Fruit fly (Drosophila melanogaster) whole organism, embryonic: Measurements from ENCODE around the gene CG10802.

Experiments
- Ada2b ChIP-seq: fragments of 200-800 bp; sonication (Bioruptor generic); IDR thresholded peaks from 2 replicates; pipeline ENCODE4 v1.3.6; 2022; ENCODE audit warnings: missing biosample characterization, missing genetic modification characterization
- CG1024 ChIP-seq: fragments of 200-800 bp; sonication (Bioruptor generic); IDR thresholded peaks from 2 replicates; pipeline ENCODE4 v1.3.6; 2022; ENCODE audit warnings: missing biosample characterization, missing genetic modification characterization
- CG10267 ChIP-seq: fragments of 200-800 bp; sonication (Bioruptor generic); optimal IDR thresholded peaks from 2 replicates; lab custom pipeline; 2018; ENCODE audit warnings: missing biosample characterization, mild to moderate bottlenecking, missing genetic modification characterization, moderate library complexity
- CG10366 ChIP-seq: fragments of 200-800 bp; sonication (Bioruptor generic); IDR thresholded peaks from 2 replicates; pipeline ENCODE4 v1.3.6; 2022; ENCODE audit warnings: missing biosample characterization, missing genetic modification characterization
- CG10979 ChIP-seq: fragments of 200-800 bp; sonication (Bioruptor generic); optimal IDR thresholded peaks from 2 replicates; lab custom pipeline; 2018; ENCODE audit warnings: missing biosample characterization, mild to moderate bottlenecking, missing genetic modification characterization, moderate library complexity
- CG11085 ChIP-seq: fragments of 200-800 bp; sonication (Bioruptor generic); IDR thresholded peaks from 2 replicates; pipeline ENCODE4 v1.3.6; 2022; ENCODE audit warnings: missing biosample characterization, missing genetic modification characterization
- CG11723 ChIP-seq: fragments of 200-800 bp; sonication (Bioruptor generic); optimal IDR thresholded peaks from 2 replicates; lab custom pipeline; 2017; ENCODE audit warnings: missing biosample characterization, mild to moderate bottlenecking, missing genetic modification characterization
- CG13123 ChIP-seq: fragments of 200-800 bp; sonication (Bioruptor generic); optimal IDR thresholded peaks from 2 replicates; lab custom pipeline; 2016; ENCODE audit warnings: missing biosample characterization, missing genetic modification characterization
- CG1602 ChIP-seq: fragments of 200-800 bp; sonication (Bioruptor generic); optimal IDR thresholded peaks from 3 replicates; lab custom pipeline; 2016; ENCODE audit warnings: missing biosample characterization, missing genetic modification characterization
- CG17568 ChIP-seq: fragments of 200-800 bp; sonication (Bioruptor generic); optimal IDR thresholded peaks from 2 replicates; lab custom pipeline; 2018; ENCODE audit warnings: missing biosample characterization, mild to moderate bottlenecking, missing genetic modification characterization, moderate library complexity
- CG1792 ChIP-seq: fragments of 200-800 bp; sonication (Bioruptor generic); optimal IDR thresholded peaks from 2 replicates; lab custom pipeline; 2016; ENCODE audit warnings: missing biosample characterization, missing genetic modification characterization
- CG18764 ChIP-seq: fragments of 200-800 bp; sonication (Bioruptor generic); optimal IDR thresholded peaks from 3 replicates; lab custom pipeline; 2016; ENCODE audit warnings: missing biosample characterization, missing genetic modification characterization
- CG30403 ChIP-seq: fragments of 200-800 bp; sonication (Bioruptor generic); optimal IDR thresholded peaks from 3 replicates; lab custom pipeline; 2016; ENCODE audit warnings: missing biosample characterization, missing genetic modification characterization
- CG34224 ChIP-seq: fragments of 200-800 bp; sonication (Bioruptor generic); IDR thresholded peaks from 3 replicates; pipeline ENCODE4 v1.3.6; 2022; ENCODE audit warnings: missing biosample characterization, missing genetic modification characterization; ENCODE audit not compliant: partially characterized antibody
- CG3995 ChIP-seq: fragments of 200-800 bp; sonication (Bioruptor generic); optimal IDR thresholded peaks from 3 replicates; lab custom pipeline; 2016; ENCODE audit warnings: missing biosample characterization, missing genetic modification characterization
- CG42726 ChIP-seq: fragments of 200-800 bp; sonication (Bioruptor generic); IDR thresholded peaks from 2 replicates; pipeline ENCODE4 v1.3.6; 2022; ENCODE audit warnings: missing biosample characterization, missing genetic modification characterization; ENCODE audit not compliant: partially characterized antibody
- CG4617 ChIP-seq: fragments of 200-800 bp; sonication (Bioruptor generic); optimal IDR thresholded peaks from 3 replicates; lab custom pipeline; 2016; ENCODE audit warnings: missing biosample characterization, missing genetic modification characterization, borderline replicate concordance
- CG6272 ChIP-seq: fragments of 200-800 bp; sonication (Bioruptor generic); IDR thresholded peaks from 2 replicates; pipeline ENCODE4 v1.3.6; 2022; ENCODE audit warnings: missing biosample characterization, missing genetic modification characterization
- CG7928 ChIP-seq: fragments of 200-800 bp; sonication (Bioruptor generic); optimal IDR thresholded peaks from 2 replicates; lab custom pipeline; 2017; ENCODE audit warnings: missing biosample characterization, mild to moderate bottlenecking, missing genetic modification characterization
- CG8765 ChIP-seq: fragments of 200-800 bp; sonication (Bioruptor generic); IDR thresholded peaks from 2 replicates; pipeline ENCODE4 v1.3.6; 2022; ENCODE audit warnings: missing biosample characterization, missing genetic modification characterization
- CG8924 ChIP-seq: fragments of 200-800 bp; optimal IDR thresholded peaks from 3 replicates; lab custom pipeline; 2019; ENCODE audit warnings: missing biosample characterization, mild to moderate bottlenecking, missing genetic modification characterization, moderate library complexity
- CTCF ChIP-seq: fragments of 200-800 bp; sonication (Bioruptor generic); optimal IDR thresholded peaks from 2 replicates; lab custom pipeline; 2017; ENCODE audit warnings: missing biosample characterization, mild to moderate bottlenecking, missing genetic modification characterization, moderate library complexity
- CoRest ChIP-seq: fragments of 200-800 bp; sonication (Bioruptor generic); optimal IDR thresholded peaks from 3 replicates; lab custom pipeline; 2018; ENCODE audit warnings: missing biosample characterization, mild to moderate bottlenecking, missing genetic modification characterization, moderate library complexity
- Dek ChIP-seq: fragments of 200-800 bp; sonication (Bioruptor generic); optimal IDR thresholded peaks from 3 replicates; lab custom pipeline; 2019; ENCODE audit warnings: missing biosample characterization, mild to moderate bottlenecking, missing genetic modification characterization, moderate library complexity
- ERR ChIP-seq: fragments of 200-800 bp; sonication (Bioruptor generic); optimal IDR thresholded peaks from 2 replicates; lab custom pipeline; 2016; ENCODE audit warnings: missing biosample characterization, missing genetic modification characterization
- HmgZ ChIP-seq: fragments of 200-800 bp; sonication (Bioruptor generic); optimal IDR thresholded peaks from 2 replicates; lab custom pipeline; 2018; ENCODE audit warnings: missing biosample characterization, mild to moderate bottlenecking, missing genetic modification characterization
- MESR4 ChIP-seq: fragments of 200-800 bp; sonication (Bioruptor generic); optimal IDR thresholded peaks from 2 replicates; lab custom pipeline; 2018; ENCODE audit warnings: missing biosample characterization, mild to moderate bottlenecking, missing genetic modification characterization, moderate library complexity
- Nf-YB ChIP-seq: fragments of 200-800 bp; sonication (Bioruptor generic); optimal IDR thresholded peaks from 3 replicates; lab custom pipeline; 2019; ENCODE audit warnings: missing biosample characterization, mild to moderate bottlenecking, missing genetic modification characterization, moderate library complexity
- Oli ChIP-seq: fragments of 200-800 bp; sonication (Bioruptor generic); optimal IDR thresholded peaks from 2 replicates; lab custom pipeline; 2018; ENCODE audit warnings: missing biosample characterization, mild to moderate bottlenecking, missing genetic modification characterization, moderate library complexity
- Ptx1 ChIP-seq: fragments of 200-800 bp; sonication (Bioruptor generic); IDR thresholded peaks from 2 replicates; pipeline ENCODE4 v1.3.6; 2022; ENCODE audit warnings: missing biosample characterization, missing genetic modification characterization
- Sry-β ChIP-seq: fragments of 200-800 bp; sonication (Bioruptor generic); optimal IDR thresholded peaks from 2 replicates; lab custom pipeline; 2018; ENCODE audit warnings: missing biosample characterization, mild to moderate bottlenecking, missing genetic modification characterization, moderate library complexity
- TFAM ChIP-seq: fragments of 200-800 bp; sonication (Bioruptor generic); optimal IDR thresholded peaks from 2 replicates; lab custom pipeline; 2017; ENCODE audit warnings: missing biosample characterization, missing genetic modification characterization, inconsistent platforms
- ara ChIP-seq: fragments of 200-800 bp; sonication (Bioruptor generic); IDR thresholded peaks from 2 replicates; pipeline ENCODE4 v1.3.6; 2022; ENCODE audit warnings: missing biosample characterization, missing genetic modification characterization
- dm ChIP-seq: fragments of 200-800 bp; sonication (Bioruptor generic); optimal IDR thresholded peaks from 3 replicates; lab custom pipeline; 2016; ENCODE audit warnings: missing biosample characterization, missing genetic modification characterization
- gsb-n ChIP-seq: fragments of 200-800 bp; sonication (Bioruptor generic); optimal IDR thresholded peaks from 3 replicates; lab custom pipeline; 2018; ENCODE audit warnings: missing biosample characterization, mild to moderate bottlenecking, missing genetic modification characterization
- ken ChIP-seq: fragments of 200-800 bp; sonication (Bioruptor generic); IDR thresholded peaks from 3 replicates; pipeline ENCODE4 v1.3.6; 2022; ENCODE audit warnings: missing biosample characterization, missing genetic modification characterization
- lmd ChIP-seq: fragments of 200-800 bp; sonication (Bioruptor generic); IDR thresholded peaks from 2 replicates; pipeline ENCODE4 v1.3.6; 2022; ENCODE audit warnings: missing biosample characterization, missing genetic modification characterization
- mam ChIP-seq: fragments of 200-800 bp; sonication (Bioruptor generic); optimal IDR thresholded peaks from 3 replicates; lab custom pipeline; 2016; ENCODE audit warnings: missing biosample characterization, missing genetic modification characterization
- mirr ChIP-seq: fragments of 200-800 bp; sonication (Bioruptor generic); optimal IDR thresholded peaks from 3 replicates; lab custom pipeline; 2018; ENCODE audit warnings: missing biosample characterization, mild to moderate bottlenecking, missing genetic modification characterization
- nom ChIP-seq: fragments of 200-800 bp; sonication (Bioruptor generic); optimal IDR thresholded peaks from 2 replicates; lab custom pipeline; 2017; ENCODE audit warnings: missing biosample characterization, missing genetic modification characterization, mild to moderate bottlenecking, moderate library complexity, missing genetic modification reagents
- peb ChIP-seq: fragments of 200-800 bp; sonication (Bioruptor generic); IDR thresholded peaks from 2 replicates; pipeline ENCODE4 v1.3.6; 2022; ENCODE audit warnings: missing biosample characterization, missing genetic modification characterization
- prd ChIP-seq, 3 experiments: fragments of >200 bp in 2 of 3; fragments of 200-800 bp in 1 of 3; sonication (Bioruptor generic) in 1 of 3; optimal IDR thresholded peaks in 2 of 3; IDR thresholded peaks in 1 of 3; 2 replicates in 2 of 3; 3 replicates in 1 of 3; pipeline versions ENCODE4 v1.3.6 to Lab custom; 2017 to 2022; ENCODE audit warnings: missing biosample characterization in 1 of 3, missing genetic modification characterization in 1 of 3
- psq ChIP-seq: fragments of 200-800 bp; sonication (Bioruptor generic); optimal IDR thresholded peaks from 2 replicates; lab custom pipeline; 2017; ENCODE audit warnings: missing biosample characterization, missing genetic modification characterization
- ro ChIP-seq: fragments of 200-800 bp; sonication (Bioruptor generic); IDR thresholded peaks from 2 replicates; pipeline ENCODE4 v1.3.6; 2022; ENCODE audit warnings: missing biosample characterization, missing genetic modification characterization
- sens-2 ChIP-seq: fragments of 200-800 bp; sonication (Bioruptor generic); IDR thresholded peaks from 2 replicates; pipeline ENCODE4 v1.3.6; 2022; ENCODE audit warnings: missing biosample characterization, missing genetic modification characterization
- sqz ChIP-seq: fragments of 200-800 bp; sonication (Bioruptor generic); optimal IDR thresholded peaks from 3 replicates; lab custom pipeline; 2018; ENCODE audit warnings: missing biosample characterization, mild to moderate bottlenecking, missing genetic modification characterization
- stwl ChIP-seq: fragments of 200-800 bp; sonication (Bioruptor generic); optimal IDR thresholded peaks from 3 replicates; lab custom pipeline; 2018; ENCODE audit warnings: missing biosample characterization, mild to moderate bottlenecking, missing genetic modification characterization, moderate library complexity
- tio ChIP-seq: fragments of 200-800 bp; sonication (Bioruptor generic); optimal IDR thresholded peaks from 2 replicates; lab custom pipeline; 2017; ENCODE audit warnings: missing biosample characterization, missing genetic modification characterization, inconsistent platforms
- tll ChIP-seq, 2 experiments: fragments of 200-800 bp in 1 of 2; fragments of >200 bp in 1 of 2; sonication (Bioruptor generic) in 1 of 2; optimal IDR thresholded peaks; 2 replicates each; lab custom pipeline; 2017 to 2019; ENCODE audit warnings: missing biosample characterization in 2 of 2, missing genetic modification characterization in 2 of 2, mild to moderate bottlenecking in 1 of 2, moderate library complexity in 1 of 2
- unpg ChIP-seq: fragments of 200-800 bp; sonication (Bioruptor generic); optimal IDR thresholded peaks from 3 replicates; lab custom pipeline; 2018; ENCODE audit warnings: missing biosample characterization, mild to moderate bottlenecking, missing genetic modification characterization, moderate library complexity
- wek ChIP-seq: fragments of 200-800 bp; sonication (Bioruptor generic); optimal IDR thresholded peaks from 3 replicates; lab custom pipeline; 2018; ENCODE audit warnings: missing biosample characterization, mild to moderate bottlenecking, missing genetic modification characterization, moderate library complexity

The CG10802 gene

DNA sequence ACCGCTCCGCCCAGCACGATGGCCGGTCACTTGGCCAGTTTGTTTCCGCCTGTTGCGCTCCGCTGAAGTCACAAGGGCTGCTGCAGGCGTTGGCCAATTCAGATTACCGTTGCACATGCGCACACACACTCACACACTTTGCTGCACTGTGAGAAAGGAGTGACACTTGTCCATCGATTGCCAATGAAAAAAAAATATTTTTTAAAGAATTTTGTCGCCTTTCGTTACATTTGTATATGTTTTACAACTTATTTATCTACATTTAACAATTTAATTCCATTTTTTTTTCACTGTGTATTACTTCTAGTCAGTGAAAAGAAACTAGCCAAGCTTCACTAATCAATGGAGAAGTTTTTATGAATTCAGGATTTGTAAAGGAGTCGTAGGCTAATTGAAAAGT, 6.8 kb upstream of the CG10802 start (continued):
- TF ChIP-seq CG8924 (tag; lab: Kevin White, UChicago) (peak; percentile 37), HmgZ (tag; lab: Kevin White, UChicago) (no peak), CG42726 (GFP tag; lab: Robert Waterston, UW) (no peak), CG11085 (no peak), TFAM (GFP tag; lab: Kevin White, UChicago) (no peak), CG13123 (no peak), Dek (no peak), CG4617 (no peak), mam (GFP tag; lab: Kevin White, UChicago) (peak; percentile 7), sens-2 (GFP tag; lab: Robert Waterston, UW) (0 out of 2 replicates have a peak, but pooled peaks have one; percentile 26), CoRest (no peak), gsb-n (tag; lab: Kevin White, UChicago) (no peak), unpg (GFP tag; lab: Kevin White, UChicago) (peak; percentile 44), CG17568 (GFP tag; lab: Kevin White, UChicago) (no peak), CG34224 (GFP tag; lab: Robert Waterston, UW) (no peak), CG30403 (GFP tag; lab: Kevin White, UChicago) (peak; percentile 49), ken (0 out of 3 replicates have a peak, but pooled peaks have one; percentile 15), CG6272 (no peak), peb (GFP tag; lab: Robert Waterston, UW) (no peak), ara (0 out of 2 replicates have a peak, but pooled peaks have one; percentile 15), Ptx1 (GFP tag; lab: Robert Waterston, UW) (peak; percentile 42), mirr (no peak), CG10366 (peak; percentile 44; the same call in 1 of the 2 replicates), lmd (GFP tag; lab: Robert Waterston, UW) (peak; percentile 49; the same call in 1 of the 2 replicates), CG1792 (GFP tag; lab: Kevin White, UChicago) (no peak), Oli (tag; lab: Kevin White, UChicago) (peak; percentile 40), CG10979 (tag; lab: Kevin White, UChicago) (peak; percentile 61), stwl (tag; lab: Kevin White, UChicago) (no peak), CTCF (GFP tag; lab: Kevin White, UChicago) (no peak), ERR (GFP tag; lab: Kevin White, UChicago) (no peak), CG1024 (GFP tag; lab: Robert Waterston, UW) (no peak), sqz (GFP tag; lab: Kevin White, UChicago) (no peak), tll (GFP tag; optimal IDR thresholded peaks at IDR 0.05; lab: Kevin White, UChicago) (no peak), CG10267 (tag; lab: Kevin White, UChicago) (peak; percentile 31), CG11723 (GFP tag; lab: Kevin White, UChicago) (no peak), wek (GFP tag; lab: Kevin White, UChicago) (no peak), prd (optimal IDR thresholded peaks at IDR 0.05; lab: Kevin White, UChicago) (no peak), prd (GFP tag; IDR thresholded peaks at IDR 0.05; lab: Robert Waterston, UW) (peak; percentile 81), CG7928 (no peak), CG1602 (peak; percentile 16), CG8765 (GFP tag; lab: Robert Waterston, UW) (no peak), nom (no peak), Ada2b (GFP tag; lab: Robert Waterston, UW) (peak; percentile 47), Sry-β (no peak), CG3995 (GFP tag; lab: Kevin White, UChicago) (no peak), ro (no peak), CG18764 (GFP tag; lab: Kevin White, UChicago) (no peak), Nf-YB (no peak), tio (GFP tag; lab: Kevin White, UChicago) (peak; percentile 58), psq (no peak), dm (no peak), MESR4 (GFP tag; lab: Kevin White, UChicago) (no peak)
